Worm (Caenorhabditis elegans) whole organism, L4 larva: ENCODE measurements around the gene ttr-24.

ENCODE experiments used
- D1046.2 ChIP-seq: fragments of 200-800 bp; sonication (Bioruptor generic); IDR thresholded peaks from 2 replicates; pipeline ENCODE4 v1.3.6; 2022; ENCODE audit warnings: missing genetic modification characterization, missing compliant biosample characterization
- F26F4.8 ChIP-seq: fragments of 200-800 bp; sonication (Bioruptor generic); conservative IDR thresholded peaks from 2 replicates; pipeline ENCODE4 v1.3.6; 2022; ENCODE audit warnings: missing genetic modification characterization, missing compliant biosample characterization
- T20F7.1 ChIP-seq: fragments of 200-800 bp; sonication (Bioruptor generic); optimal IDR thresholded peaks from 2 replicates; lab custom pipeline; 2018; ENCODE audit warnings: mild to moderate bottlenecking, missing genetic modification characterization, missing compliant biosample characterization
- Y48G9A.11 ChIP-seq: fragments of 200-800 bp; sonication (Bioruptor generic); IDR thresholded peaks from 2 replicates; pipeline ENCODE4 v1.3.6; 2022; ENCODE audit warnings: missing genetic modification reagents, missing genetic modification characterization, missing compliant biosample characterization
- Y5F2A.4 ChIP-seq: fragments of 200-800 bp; sonication (Bioruptor generic); optimal IDR thresholded peaks from 2 replicates; lab custom pipeline; 2018; ENCODE audit warnings: mild to moderate bottlenecking, missing genetic modification characterization, missing compliant biosample characterization
- aha-1 ChIP-seq: fragments of 150-350 bp; peaks from one replicate; lab custom pipeline; 2014; ENCODE audit warnings: missing biosample characterization, missing genetic modification characterization
- ceh-32 ChIP-seq: sonication (generic microtip); optimal IDR thresholded peaks from 2 replicates; lab custom pipeline; 2016; ENCODE audit warnings: mild to moderate bottlenecking, missing genetic modification characterization, missing compliant biosample characterization; ENCODE audit not compliant: poor library complexity
- cey-2 ChIP-seq: sonication (generic microtip); optimal IDR thresholded peaks from 3 replicates; lab custom pipeline; 2017; ENCODE audit warnings: missing genetic modification characterization, mild to moderate bottlenecking, missing compliant biosample characterization, antibody characterized with exemption, borderline replicate concordance; ENCODE audit not compliant: insufficient read depth
- ctbp-1 ChIP-seq: fragments of 200-800 bp; sonication (Bioruptor generic); IDR thresholded peaks from 2 replicates; pipeline ENCODE4 v1.3.6; 2022; ENCODE audit warnings: missing genetic modification reagents, missing genetic modification characterization, missing compliant biosample characterization
- daf-12 ChIP-seq: fragments of 150-350 bp; optimal IDR thresholded peaks from 2 replicates; lab custom pipeline; 2014; ENCODE audit warnings: missing biosample characterization, missing genetic modification reagents, missing genetic modification characterization
- daf-8 ChIP-seq: fragments of 200-800 bp; sonication (Bioruptor generic); IDR thresholded peaks from 2 replicates; pipeline ENCODE4 v1.3.6; 2022; ENCODE audit warnings: missing genetic modification characterization, missing compliant biosample characterization
- dmd-6 ChIP-seq: fragments of 200-800 bp; sonication (Bioruptor generic); IDR thresholded peaks from 2 replicates; pipeline ENCODE4 v1.3.6; 2022; ENCODE audit warnings: missing genetic modification reagents, missing genetic modification characterization, missing compliant biosample characterization
- dmd-8 ChIP-seq: fragments of 200-800 bp; sonication (Bioruptor generic); IDR thresholded peaks from 2 replicates; pipeline ENCODE4 v1.3.6; 2022; ENCODE audit warnings: missing genetic modification characterization, missing compliant biosample characterization
- dmd-9 ChIP-seq: fragments of 200-800 bp; sonication (Bioruptor generic); IDR thresholded peaks from 2 replicates; pipeline ENCODE4 v1.3.6; 2022; ENCODE audit warnings: missing genetic modification reagents, missing genetic modification characterization, missing compliant biosample characterization
- duxl-1 ChIP-seq: sonication (generic microtip); optimal IDR thresholded peaks from 2 replicates; lab custom pipeline; 2016; ENCODE audit warnings: mild to moderate bottlenecking, missing genetic modification characterization, moderate library complexity, missing compliant biosample characterization; ENCODE audit not compliant: poor library complexity
- dve-1 ChIP-seq: sonication (generic microtip); optimal IDR thresholded peaks from 2 replicates; lab custom pipeline; 2017; ENCODE audit warnings: antibody characterized with exemption, mild to moderate bottlenecking, missing genetic modification characterization, missing compliant biosample characterization; ENCODE audit not compliant: insufficient read depth
- egl-27 ChIP-seq: sonication (generic microtip); optimal IDR thresholded peaks from 3 replicates; lab custom pipeline; 2017; ENCODE audit warnings: missing biosample characterization, missing genetic modification reagents, missing genetic modification characterization
- fkh-10 ChIP-seq: fragments of 150-350 bp; optimal IDR thresholded peaks from 2 replicates; lab custom pipeline; 2014; ENCODE audit warnings: missing biosample characterization, missing genetic modification reagents, missing genetic modification characterization
- gei-8 ChIP-seq: fragments of 200-800 bp; sonication (Bioruptor generic); optimal IDR thresholded peaks from 2 replicates; lab custom pipeline; 2018; ENCODE audit warnings: mild to moderate bottlenecking, missing genetic modification characterization, missing compliant biosample characterization
- hlh-30 ChIP-seq: sonication (generic microtip); optimal IDR thresholded peaks from 2 replicates; lab custom pipeline; 2017; ENCODE audit warnings: antibody characterized with exemption, mild to moderate bottlenecking, missing genetic modification characterization, missing compliant biosample characterization; ENCODE audit not compliant: insufficient read depth
- hmg-1.1 ChIP-seq: fragments of 200-800 bp; sonication (Bioruptor generic); IDR thresholded peaks from 2 replicates; pipeline ENCODE4 v1.3.6; 2022; ENCODE audit warnings: missing genetic modification reagents, missing genetic modification characterization, missing compliant biosample characterization
- lin-1 ChIP-seq: fragments of 200-800 bp; sonication (Bioruptor generic); IDR thresholded peaks from 2 replicates; pipeline ENCODE4 v1.3.6; 2022; ENCODE audit warnings: missing genetic modification reagents, missing genetic modification characterization, missing compliant biosample characterization
- lin-13 ChIP-seq: fragments of 150-350 bp; optimal IDR thresholded peaks from 2 replicates; lab custom pipeline; 2014; ENCODE audit warnings: missing biosample characterization, missing genetic modification reagents, missing genetic modification characterization
- lin-15B ChIP-seq: fragments of 150-350 bp; sonication (generic microtip); optimal IDR thresholded peaks from 3 replicates; lab custom pipeline; 2014; ENCODE audit warnings: missing biosample characterization, missing genetic modification characterization
- lin-38 ChIP-seq: fragments of 200-800 bp; sonication (Bioruptor generic); IDR thresholded peaks from 2 replicates; pipeline ENCODE4 v1.3.6; 2022; ENCODE audit warnings: missing genetic modification reagents, missing genetic modification characterization, missing compliant biosample characterization
- lsy-2 ChIP-seq, 2 experiments: fragments of 150-350 bp in 1 of 2; sonication (generic microtip) in 1 of 2; optimal IDR thresholded peaks; 2 replicates each; lab custom pipeline; 2014 to 2017; ENCODE audit warnings: missing biosample characterization in 2 of 2, missing genetic modification characterization in 2 of 2
- madf-5 ChIP-seq, 2 experiments: fragments of 200-800 bp; sonication (Bioruptor generic); IDR thresholded peaks; 2 replicates each; pipeline ENCODE4 v1.3.6; 2022; ENCODE audit warnings: missing compliant biosample characterization in 2 of 2, missing genetic modification characterization in 2 of 2
- mdl-1 ChIP-seq, 2 experiments: fragments of 150-350 bp in 1 of 2; sonication (generic microtip) in 1 of 2; optimal IDR thresholded peaks; 2 replicates each; lab custom pipeline; 2014 to 2017; ENCODE audit warnings: missing biosample characterization in 2 of 2, missing genetic modification characterization in 2 of 2
- mep-1 ChIP-seq: fragments of 150-350 bp; sonication (generic microtip); optimal IDR thresholded peaks from 3 replicates; lab custom pipeline; 2014; ENCODE audit warnings: missing biosample characterization, missing genetic modification characterization
- mes-2 ChIP-seq: sonication (generic microtip); optimal IDR thresholded peaks from 2 replicates; lab custom pipeline; 2016; ENCODE audit warnings: missing genotype, mild to moderate bottlenecking, missing genetic modification characterization, missing compliant biosample characterization; ENCODE audit not compliant: poor library complexity, severe bottlenecking
- nhr-111 ChIP-seq: fragments of 200-800 bp; sonication (Bioruptor generic); optimal IDR thresholded peaks from 2 replicates; lab custom pipeline; 2018; ENCODE audit warnings: mild to moderate bottlenecking, missing genetic modification characterization, missing compliant biosample characterization
- nhr-237 ChIP-seq: sonication (generic microtip); optimal IDR thresholded peaks from 2 replicates; lab custom pipeline; 2017; ENCODE audit warnings: missing biosample characterization, missing genetic modification characterization
- nhr-25 ChIP-seq: sonication (generic microtip); optimal IDR thresholded peaks from 2 replicates; lab custom pipeline; 2017; ENCODE audit warnings: missing genetic modification characterization, mild to moderate bottlenecking, missing compliant biosample characterization, antibody characterized with exemption, moderate library complexity, borderline replicate concordance; ENCODE audit not compliant: insufficient read depth
- nhr-28 ChIP-seq: fragments of 150-350 bp; optimal IDR thresholded peaks from 2 replicates; lab custom pipeline; 2014; ENCODE audit warnings: missing biosample characterization, missing genetic modification characterization
- nhr-6 ChIP-seq: fragments of 150-350 bp; optimal IDR thresholded peaks from 2 replicates; lab custom pipeline; 2014; ENCODE audit warnings: missing biosample characterization, missing genetic modification characterization
- pqm-1 ChIP-seq: sonication (generic microtip); optimal IDR thresholded peaks from 2 replicates; lab custom pipeline; 2017; ENCODE audit warnings: missing biosample characterization, missing genetic modification characterization
- sdz-12 ChIP-seq: fragments of 200-800 bp; sonication (Bioruptor generic); optimal IDR thresholded peaks from 2 replicates; lab custom pipeline; 2018; ENCODE audit warnings: mild to moderate bottlenecking, missing genetic modification characterization, missing compliant biosample characterization
- snpc-4 ChIP-seq: fragments of 150-350 bp; optimal IDR thresholded peaks from 2 replicates; lab custom pipeline; 2014; ENCODE audit warnings: missing biosample characterization, missing genetic modification characterization
- spr-3 ChIP-seq: fragments of 200-800 bp; sonication (Bioruptor generic); optimal IDR thresholded peaks from 2 replicates; lab custom pipeline; 2018; ENCODE audit warnings: mild to moderate bottlenecking, missing genetic modification characterization, missing compliant biosample characterization
- tra-1 ChIP-seq: fragments of 200-800 bp; sonication (Bioruptor generic); IDR thresholded peaks from 2 replicates; pipeline ENCODE4 v1.3.6; 2022; ENCODE audit warnings: missing genetic modification reagents, missing genetic modification characterization, missing compliant biosample characterization
- unc-130 ChIP-seq: sonication (generic microtip); optimal IDR thresholded peaks from 2 replicates; lab custom pipeline; 2016; ENCODE audit warnings: missing genetic modification reagents, missing genetic modification characterization, missing compliant biosample characterization
- unc-62 ChIP-seq, 3 experiments: fragments of 150-350 bp in 1 of 3; sonication (generic microtip); optimal IDR thresholded peaks in 2 of 3; peaks in 1 of 3; 1 replicate in 1 of 3; 2 replicates in 2 of 3; lab custom pipeline; 2014 to 2017; ENCODE audit warnings: missing biosample characterization in 3 of 3, missing genetic modification characterization in 3 of 3, missing genetic modification reagents in 3 of 3, missing genotype in 1 of 3

ttr-24 gene

ce11 chrV:18573199-18573598 is 16.8 kb upstream of the ttr-24 start:
- TF ChIP-seq fkh-10 (GFP tag; lab: Kevin White, UChicago) (no peak), Y48G9A.11 (no peak), sdz-12 (GFP tag; lab: Kevin White, UChicago) (no peak), lin-38 (GFP tag; lab: Robert Waterston, UW) (peak; percentile 51), D1046.2 (GFP tag; lab: Robert Waterston, UW) (no peak), T20F7.1 (GFP tag; lab: Kevin White, UChicago) (peak; percentile 33), mep-1 (tag; lab: Kevin White, UChicago) (peak; percentile 49), aha-1 (peak; percentile 89), lin-15B (tag; lab: Kevin White, UChicago) (no peak), gei-8 (GFP tag; lab: Kevin White, UChicago) (peak; percentile 61), F26F4.8 (0 out of 2 replicates have a peak, but pooled peaks have one; percentile 5), tra-1 (peak; percentile 48; the same call in 1 of the 2 replicates), unc-62 (GFP tag; optimal IDR thresholded peaks at IDR 0.05 in 1 of 2; lab: Kevin White, UChicago) (peak in 1 of 2 experiments; percentile 46), unc-62 (tag; optimal IDR thresholded peaks at IDR 0.05; lab: Kevin White, UChicago) (no peak), spr-3 (GFP tag; lab: Kevin White, UChicago) (peak; percentile 23), lsy-2 (tag; optimal IDR thresholded peaks at IDR 0.05; lab: Kevin White, UChicago) (peak; percentile 77 to 82), nhr-111 (peak; percentile 11), ctbp-1 (GFP tag; lab: Robert Waterston, UW) (0 out of 2 replicates have a peak, but pooled peaks have one; percentile 47), dmd-9 (0 out of 2 replicates have a peak, but pooled peaks have one; percentile 25), dmd-6 (GFP tag; lab: Robert Waterston, UW) (peak; percentile 19; the same call in 1 of the 2 replicates), nhr-25 (tag; lab: Kevin White, UChicago) (peak; percentile 82), lin-13 (GFP tag; lab: Kevin White, UChicago) (peak; percentile 79)

- TF ChIP-seq dve-1 (tag; lab: Kevin White, UChicago) = no peak
- no peak for TF ChIP-seq cey-2 (tag; lab: Kevin White, UChicago)
- no peak for TF ChIP-seq D1046.2 (GFP tag; lab: Robert Waterston, UW)
- no peak for TF ChIP-seq daf-12 (tag; lab: Kevin White, UChicago)
- no peak for TF ChIP-seq dmd-6 (GFP tag; lab: Robert Waterston, UW)
- TF ChIP-seq Y5F2A.4 (GFP tag; lab: Kevin White, UChicago) = no peak
- TF ChIP-seq unc-130 (GFP tag; lab: Kevin White, UChicago) = no peak
- TF ChIP-seq lin-1 (GFP tag; lab: Robert Waterston, UW) = no peak
- no peak for TF ChIP-seq ceh-32 (tag; lab: Kevin White, UChicago)
- TF ChIP-seq, all 104 proteins: peak for 0
These were observed 15.1 kb upstream of the ttr-24 start, which contains the start of gene Y51A2D.21 for ce11 chrV:18571533-18571932. Gene Y51A2D.21, plus strand, starts transcription at chrV:18571833.

ce11 chrV:18569445-18569844 is 13.0 kb upstream of the ttr-24 start:
- TF ChIP-seq mdl-1 (tag; optimal IDR thresholded peaks at IDR 0.05; lab: Kevin White, UChicago) (peak in 1 of 2 experiments; percentile 4), egl-27 (tag; lab: Kevin White, UChicago) (no peak), nhr-28 (tag; lab: Kevin White, UChicago) (peak; percentile 36), hlh-30 (peak; percentile 82), nhr-237 (tag; lab: Kevin White, UChicago) (no peak), dve-1 (tag; lab: Kevin White, UChicago) (peak; percentile 29), snpc-4 (tag; lab: Kevin White, UChicago) (no peak), T20F7.1 (GFP tag; lab: Kevin White, UChicago) (no peak), lin-1 (GFP tag; lab: Robert Waterston, UW) (no peak), unc-130 (GFP tag; lab: Kevin White, UChicago) (no peak), spr-3 (GFP tag; lab: Kevin White, UChicago) (no peak), mes-2 (tag; lab: Kevin White, UChicago) (no peak), daf-8 (no peak), nhr-6 (no peak), dmd-9 (no peak), pqm-1 (tag; lab: Kevin White, UChicago) (no peak), tra-1 (no peak), madf-5 (GFP tag; IDR thresholded peaks at IDR 0.05; lab: Robert Waterston, UW) (no peak), hmg-1.1 (GFP tag; lab: Robert Waterston, UW) (no peak), unc-62 (GFP tag; optimal IDR thresholded peaks at IDR 0.05 in 1 of 2; lab: Kevin White, UChicago) (peak in 1 of 2 experiments; percentile 3), unc-62 (tag; optimal IDR thresholded peaks at IDR 0.05; lab: Kevin White, UChicago) (no peak), nhr-25 (tag; lab: Kevin White, UChicago) (peak; percentile 54), mep-1 (tag; lab: Kevin White, UChicago) (peak; percentile 46), dmd-8 (GFP tag; lab: Robert Waterston, UW) (no peak), duxl-1 (tag; lab: Kevin White, UChicago) (no peak), fkh-10 (GFP tag; lab: Kevin White, UChicago) (no peak), lsy-2 (tag; optimal IDR thresholded peaks at IDR 0.05; lab: Kevin White, UChicago) (peak in 1 of 2 experiments; percentile 9)
